Worm (Caenorhabditis elegans): ENCODE measurements around the gene clec-74.
A peak's percentile ranks its signal among the peaks of the same experiment; 100 is the strongest.

Gene clec-74

ce11 chrIV:3960396-3960795 lies 3.6 kb downstream of the clec-74 start, which contains the start of gene clec-75:
Gene clec-75, plus strand, starts transcription at chrIV:3960734.
- TF ChIP-seq Y5F2A.4 (GFP tag; optimal IDR thresholded peaks at IDR 0.05) (no peak), set-16 (GFP tag; IDR thresholded peaks at IDR 0.05) (no peak), spr-3 (GFP tag; optimal IDR thresholded peaks at IDR 0.05) (no peak), snpc-1.2 (GFP tag; IDR thresholded peaks at IDR 0.05) (no peak), T26A8.4 (GFP tag; IDR thresholded peaks at IDR 0.05) (no peak), aly-2 (tag; optimal IDR thresholded peaks at IDR 0.05) (no peak), sdz-12 (GFP tag; optimal IDR thresholded peaks at IDR 0.05) (no peak), lin-1 (GFP tag; IDR thresholded peaks at IDR 0.05) (no peak), lin-13 (GFP tag; optimal IDR thresholded peaks at IDR 0.05) (no peak), vab-7 (GFP tag; IDR thresholded peaks at IDR 0.05) (no peak), daf-16 (GFP tag; optimal IDR thresholded peaks at IDR 0.05) (no peak), daf-16 (tag; optimal IDR thresholded peaks at IDR 0.05) (peak; percentile 67), ces-1 (GFP tag; optimal IDR thresholded peaks at IDR 0.05) (no peak), nhr-77 (tag; optimal IDR thresholded peaks at IDR 0.05) (no peak), mep-1 (tag; optimal IDR thresholded peaks at IDR 0.05) (no peak), dmd-8 (GFP tag; IDR thresholded peaks at IDR 0.05) (no peak), fkh-10 (GFP tag; optimal IDR thresholded peaks at IDR 0.05) (no peak), nhr-48 (tag; optimal IDR thresholded peaks at IDR 0.05) (no peak), nhr-41 (GFP tag; IDR thresholded peaks at IDR 0.05) (no peak), madf-5 (GFP tag; IDR thresholded peaks at IDR 0.05) (no peak), ceh-28 (tag; optimal IDR thresholded peaks at IDR 0.05) (no peak), hlh-11 (tag; optimal IDR thresholded peaks at IDR 0.05) (no peak), F49E8.2 (tag; optimal IDR thresholded peaks at IDR 0.05; ENCODE audit: borderline replicate concordance) (no peak), ztf-7 (tag; optimal IDR thresholded peaks at IDR 0.05) (no peak), unc-39 (tag; optimal IDR thresholded peaks at IDR 0.05) (no peak), daf-19 (GFP tag; conservative IDR thresholded peaks at IDR 0.05) (no peak), nhr-28 (tag; optimal IDR thresholded peaks at IDR 0.05) (peak; percentile 43), dmd-6 (GFP tag; IDR thresholded peaks at IDR 0.05) (peak; percentile 29; the same call in 1 of the 2 replicates), pqm-1 (tag; optimal IDR thresholded peaks at IDR 0.05) (peak; percentile 73), daf-8 (GFP tag; IDR thresholded peaks at IDR 0.05) (no peak), snpc-4 (tag; optimal IDR thresholded peaks at IDR 0.05) (no peak), nhr-237 (tag; optimal IDR thresholded peaks at IDR 0.05) (no peak)

- TF ChIP-seq Y75B8A.6 (GFP tag; IDR thresholded peaks at IDR 0.05) (no peak), Y105C5A.15 (GFP tag; IDR thresholded peaks at IDR 0.05) (no peak), jun-1 (tag; optimal IDR thresholded peaks at IDR 0.05) (no peak), aha-1 (tag) (no peak)
Measured at ce11 chrIV:3962584-3962983, 5.8 kb downstream of the clec-74 start, which contains the start of gene Y46C8AM.1. Gene Y46C8AM.1, plus strand, starts transcription at chrIV:3962884.

- TF ChIP-seq dmd-6 (GFP tag; IDR thresholded peaks at IDR 0.05): peak; percentile 22; the same call in 1 of the 2 replicates
- TF ChIP-seq nhr-28 (tag; optimal IDR thresholded peaks at IDR 0.05): peak; percentile 64
- TF ChIP-seq hlh-30 (tag; optimal IDR thresholded peaks at IDR 0.05; ENCODE audit: insufficient read depth): peak; percentile 9
- no peak for TF ChIP-seq spr-3 (GFP tag; optimal IDR thresholded peaks at IDR 0.05)
Measured at ce11 chrIV:3963498-3963897, 6.7 kb downstream of the clec-74 start.

ce11 chrIV:3965013-3965412 lies 8.2 kb downstream of the clec-74 start, which contains the start of gene clec-76:
Gene clec-76, plus strand, starts transcription at chrIV:3965246.
- TF ChIP-seq pqm-1 (tag; optimal IDR thresholded peaks at IDR 0.05) (peak; percentile 3), dmd-6 (GFP tag; IDR thresholded peaks at IDR 0.05) (peak; percentile 36; the same call in 1 of the 2 replicates), nhr-28 (tag; optimal IDR thresholded peaks at IDR 0.05) (peak; percentile 74), daf-16 (GFP tag; optimal IDR thresholded peaks at IDR 0.05) (no peak), daf-16 (tag; optimal IDR thresholded peaks at IDR 0.05) (peak; percentile 51), fos-1 (tag; optimal IDR thresholded peaks at IDR 0.05) (no peak), nhr-77 (tag; optimal IDR thresholded peaks at IDR 0.05) (peak; percentile 58), arid-1 (GFP tag; conservative IDR thresholded peaks at IDR 0.05) (no peak)

Measured in whole organism, L4 larva.